Worm (Caenorhabditis elegans) whole organism, L2 larva: Measurements from ENCODE around the gene F07B7.7.
"Not testable (repeated sequence)": the region's sequence is repeated elsewhere in the genome, so short reads cannot be mapped to it uniquely, and the experiment has no call there.

Experiments used
- elt-1 ChIP-seq: fragments of 150-350 bp; optimal IDR thresholded peaks from 2 replicates; lab custom pipeline; 2014; ENCODE audit warnings: missing biosample characterization, missing genetic modification characterization
- lsy-2 ChIP-seq, 2 experiments: fragments of 150-350 bp in 1 of 2; sonication (generic microtip) in 1 of 2; optimal IDR thresholded peaks; 2 replicates each; lab custom pipeline; 2014 to 2017; ENCODE audit warnings: missing biosample characterization in 2 of 2, missing genetic modification characterization in 2 of 2

DNA sequence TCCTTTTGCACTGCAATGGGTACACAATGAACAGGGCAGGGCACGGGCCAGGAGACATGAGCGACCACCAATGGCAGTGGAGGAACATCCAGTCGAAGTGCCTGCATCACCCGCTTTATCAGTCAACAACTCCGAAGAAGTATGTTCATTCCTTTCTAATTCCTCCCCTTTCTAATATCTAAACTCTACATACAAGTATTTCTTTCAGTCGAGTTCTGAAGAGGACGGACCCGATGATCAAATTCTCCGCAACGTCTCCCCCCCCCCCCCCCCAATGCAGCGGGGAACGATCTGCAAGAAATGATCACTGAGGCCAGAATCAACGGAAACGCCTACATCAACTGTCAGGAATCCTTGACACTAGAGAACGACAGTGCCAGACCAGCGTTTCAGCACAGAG lies at the start of gene F07B7.7:
- TF ChIP-seq elt-1 (tag; lab: Kevin White, UChicago); lsy-2 (tag; optimal IDR thresholded peaks at IDR 0.05; lab: Kevin White, UChicago): not testable (repeated sequence)
